Fruit fly (Drosophila melanogaster): ENCODE measurements around the gene Fip1.
A peak's percentile ranks its signal among the peaks of the same experiment; 100 is the strongest.

Fip1 gene

DNA sequence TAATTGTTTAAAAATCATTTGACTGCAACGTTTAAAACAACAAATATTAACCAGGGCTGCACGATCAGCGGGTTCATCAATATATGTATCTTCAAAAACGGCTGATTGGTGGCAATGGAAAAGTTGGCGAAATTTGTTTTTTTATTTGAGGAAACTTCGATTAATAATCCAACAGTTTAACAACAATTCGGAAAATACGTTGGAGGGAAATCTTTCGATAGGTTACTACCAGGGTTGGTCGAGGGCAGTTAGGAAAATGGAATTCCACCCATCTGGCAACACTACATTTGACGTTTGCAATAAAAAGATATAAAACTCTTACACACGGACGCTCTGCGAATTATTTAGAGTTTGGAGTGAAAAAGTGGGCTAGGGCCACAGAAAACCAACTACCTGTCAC is 47.7 kb upstream of the Fip1 start, which contains the start of the genes Lipt2 and CG14650 (continued):
- TF ChIP-seq CG14050 (GFP tag; IDR thresholded peaks at IDR 0.05) (no peak), ems (GFP tag; optimal IDR thresholded peaks at IDR 0.05) (peak; percentile 48), CG6854 (GFP tag; optimal IDR thresholded peaks at IDR 0.05) (no peak), CG6765 (GFP tag; optimal IDR thresholded peaks at IDR 0.05) (no peak), sens-2 (GFP tag; IDR thresholded peaks at IDR 0.05) (no peak), CG2875 (GFP tag; optimal IDR thresholded peaks at IDR 0.05) (no peak), CG10147 (GFP tag; optimal IDR thresholded peaks at IDR 0.05) (peak; percentile 58), Pdp1 (GFP tag; optimal IDR thresholded peaks at IDR 0.05) (peak; percentile 50 to 66), CG3995 (GFP tag; optimal IDR thresholded peaks at IDR 0.05) (peak; percentile 31), lbe (GFP tag; optimal IDR thresholded peaks at IDR 0.05) (no peak), sim (GFP tag; IDR thresholded peaks at IDR 0.05) (no peak), bbx (GFP tag; IDR thresholded peaks at IDR 0.05; ENCODE audit: partially characterized antibody) (0 out of 2 replicates have a peak, but pooled peaks have one; percentile 13), vfl (GFP tag; optimal IDR thresholded peaks at IDR 0.05) (peak; percentile 12), ewg (GFP tag; optimal IDR thresholded peaks at IDR 0.05) (peak; percentile 38), CG7271 (tag; optimal IDR thresholded peaks at IDR 0.05) (no peak), usp (GFP tag; optimal IDR thresholded peaks at IDR 0.05) (no peak), NC2β (GFP tag; optimal IDR thresholded peaks at IDR 0.05) (peak; percentile 73), Six4 (GFP tag; optimal IDR thresholded peaks at IDR 0.05) (peak; percentile 35), CG7372 (GFP tag; IDR thresholded peaks at IDR 0.05) (no peak), jing (GFP tag; optimal IDR thresholded peaks at IDR 0.05) (no peak), CG18619 (GFP tag; optimal IDR thresholded peaks at IDR 0.05) (peak; percentile 1), CG3847 (GFP tag; IDR thresholded peaks at IDR 0.05) (peak; percentile 64), CG12155 (GFP tag; optimal IDR thresholded peaks at IDR 0.05) (peak; percentile 69), CG13775 (GFP tag; optimal IDR thresholded peaks at IDR 0.05) (peak; percentile 66), Spps (tag; optimal IDR thresholded peaks at IDR 0.05) (no peak), Side (GFP tag; optimal IDR thresholded peaks at IDR 0.05) (peak; percentile 59), Xrp1 (GFP tag; IDR thresholded peaks at IDR 0.05) (0 out of 2 replicates have a peak, but pooled peaks have one; percentile 36), ssp (GFP tag; IDR thresholded peaks at IDR 0.05) (no peak), Ravus (GFP tag; IDR thresholded peaks at IDR 0.05) (no peak), pfk (GFP tag; optimal IDR thresholded peaks at IDR 0.05) (no peak), CG14014 (GFP tag; IDR thresholded peaks at IDR 0.05) (peak; percentile 26; the same call in 1 of the 2 replicates), CG3163 (GFP tag; optimal IDR thresholded peaks at IDR 0.05) (peak; percentile 79), grau (tag; optimal IDR thresholded peaks at IDR 0.05) (peak; percentile 60), CG17612 (GFP tag; IDR thresholded peaks at IDR 0.05) (no peak), CG14965 (GFP tag; optimal IDR thresholded peaks at IDR 0.05; ENCODE audit: borderline replicate concordance) (no peak), CG17802 (tag; optimal IDR thresholded peaks at IDR 0.05) (no peak), CG33213 (GFP tag; optimal IDR thresholded peaks at IDR 0.05) (peak; percentile 29), Dip2 (GFP tag; IDR thresholded peaks at IDR 0.05) (no peak), CG11456 (GFP tag; IDR thresholded peaks at IDR 0.05) (no peak), Nf-YA (GFP tag; IDR thresholded peaks at IDR 0.05) (no peak), CG5245 (GFP tag; optimal IDR thresholded peaks at IDR 0.05) (no peak), pros (GFP tag; optimal IDR thresholded peaks at IDR 0.05) (no peak), Fer2 (tag; optimal IDR thresholded peaks at IDR 0.05) (no peak), CG32532 (GFP tag; IDR thresholded peaks at IDR 0.05) (peak; percentile 56), CG6175 (GFP tag; IDR thresholded peaks at IDR 0.05) (no peak), CG10565 (GFP tag; optimal IDR thresholded peaks at IDR 0.05) (no peak), CG11560 (tag; IDR thresholded peaks at IDR 0.05) (no peak), dm (GFP tag; optimal IDR thresholded peaks at IDR 0.05) (peak; percentile 68), ash1 (GFP tag; optimal IDR thresholded peaks at IDR 0.05) (no peak), hkb (optimal IDR thresholded peaks at IDR 0.05) (peak; percentile 57), hkb (GFP tag; IDR thresholded peaks at IDR 0.05) (peak; percentile 50), Nf-YB (GFP tag; optimal IDR thresholded peaks at IDR 0.05) (peak; percentile 17)
